Fruit fly (Drosophila melanogaster): Measurements from ENCODE around the gene Meltrin.

Meltrin gene

dm6 chr3R:14696949-14697513 is at the start of gene Meltrin (continued):
- TF ChIP-seq tap (tag; optimal IDR thresholded peaks at IDR 0.05) (peak; percentile 48), Abd-B (GFP tag; optimal IDR thresholded peaks at IDR 0.05) (no peak), btn (GFP tag; optimal IDR thresholded peaks at IDR 0.05) (no peak), esg (GFP tag; conservative IDR thresholded peaks at IDR 0.05) (no peak), CG13424 (tag; optimal IDR thresholded peaks at IDR 0.05) (peak; percentile 45), CG8281 (tag; optimal IDR thresholded peaks at IDR 0.05) (no peak), Optix (GFP tag; IDR thresholded peaks at IDR 0.05) (no peak), Hmx (GFP tag; optimal IDR thresholded peaks at IDR 0.05) (no peak), CG14860 (GFP tag; IDR thresholded peaks at IDR 0.05; ENCODE audit: partially characterized antibody) (no peak), Xbp1 (GFP tag; optimal IDR thresholded peaks at IDR 0.05) (peak; percentile 57), p53 (GFP tag; optimal IDR thresholded peaks at IDR 0.05) (no peak), ci (GFP tag; IDR thresholded peaks at IDR 0.05) (no peak), cato (GFP tag; optimal IDR thresholded peaks at IDR 0.05; ENCODE audit: borderline replicate concordance) (no peak), CG12942 (GFP tag; optimal IDR thresholded peaks at IDR 0.05) (peak; percentile 35), zfh1 (GFP tag; IDR thresholded peaks at IDR 0.05) (no peak), E2f1 (GFP tag; IDR thresholded peaks at IDR 0.05) (no peak), Camta (GFP tag; optimal IDR thresholded peaks at IDR 0.05) (no peak), sim (GFP tag; IDR thresholded peaks at IDR 0.05) (no peak), jumu (GFP tag; optimal IDR thresholded peaks at IDR 0.05) (no peak), CG12219 (GFP tag; optimal IDR thresholded peaks at IDR 0.05) (peak; percentile 44), CG8944 (GFP tag; optimal IDR thresholded peaks at IDR 0.05) (no peak), CG2712 (tag; optimal IDR thresholded peaks at IDR 0.05) (peak; percentile 71), sqz (GFP tag; optimal IDR thresholded peaks at IDR 0.05) (peak; percentile 59), h (optimal IDR thresholded peaks at IDR 0.05) (no peak), CG11085 (GFP tag; IDR thresholded peaks at IDR 0.05) (no peak), CG12155 (GFP tag; optimal IDR thresholded peaks at IDR 0.05) (peak; percentile 7), CG13775 (GFP tag; optimal IDR thresholded peaks at IDR 0.05) (peak; percentile 47), salm (tag; optimal IDR thresholded peaks at IDR 0.05) (peak; percentile 17), dati (GFP tag; IDR thresholded peaks at IDR 0.05) (no peak), ewg (GFP tag; optimal IDR thresholded peaks at IDR 0.05) (peak; percentile 42)

- TF ChIP-seq CG7556 (GFP tag; optimal IDR thresholded peaks at IDR 0.05) (peak; percentile 36), vvl (GFP tag; IDR thresholded peaks at IDR 0.05) (peak; percentile 35; the same call in 1 of the 2 replicates), phol (tag; optimal IDR thresholded peaks at IDR 0.05) (peak; percentile 38), CG15269 (tag; optimal IDR thresholded peaks at IDR 0.05) (peak; percentile 9), Gug (GFP tag; IDR thresholded peaks at IDR 0.05) (no peak), Trl (optimal IDR thresholded peaks at IDR 0.05) (no peak), Trl (GFP tag; optimal IDR thresholded peaks at IDR 0.05) (peak; percentile 1), slp2 (GFP tag; optimal IDR thresholded peaks at IDR 0.05) (peak; percentile 19), vnd (GFP tag; IDR thresholded peaks at IDR 0.05; ENCODE audit: partially characterized antibody) (no peak), CG10209 (GFP tag; optimal IDR thresholded peaks at IDR 0.05) (peak; percentile 32), CG9609 (GFP tag; optimal IDR thresholded peaks at IDR 0.05) (peak; percentile 19), pfk (GFP tag; optimal IDR thresholded peaks at IDR 0.05) (no peak), CG31441 (GFP tag; IDR thresholded peaks at IDR 0.05) (peak; percentile 47), prd (optimal IDR thresholded peaks at IDR 0.05) (no peak), prd (GFP tag; IDR thresholded peaks at IDR 0.05) (0 out of 3 replicates have a peak, but pooled peaks have one; percentile 10), ci (GFP tag; IDR thresholded peaks at IDR 0.05) (no peak), NfI (GFP tag; optimal IDR thresholded peaks at IDR 0.05) (peak; percentile 1), CG3995 (GFP tag; optimal IDR thresholded peaks at IDR 0.05) (no peak), Sox102F (GFP tag; optimal IDR thresholded peaks at IDR 0.05) (peak; percentile 51), Asciz (GFP tag; optimal IDR thresholded peaks at IDR 0.05) (peak; percentile 45), CG17359 (tag; optimal IDR thresholded peaks at IDR 0.05) (peak; percentile 43), CG10979 (tag; optimal IDR thresholded peaks at IDR 0.05) (peak; percentile 45)
Measured at dm6 chr3R:14744339-14745129, 47.4 kb upstream of the Meltrin start.

All from whole organism, embryonic.